Fruit fly (Drosophila melanogaster) whole organism, embryonic: ENCODE results near the gene SerRS.
A peak's percentile ranks its signal among the peaks of the same experiment; 100 is the strongest.

Experiments
- Abd-B ChIP-seq: fragments of 200-800 bp; sonication (Bioruptor generic); optimal IDR thresholded peaks from 2 replicates; lab custom pipeline; 2018; ENCODE audit warnings: missing biosample characterization, mild to moderate bottlenecking, missing genetic modification characterization, moderate library complexity
- Atf6 ChIP-seq: fragments of 200-800 bp; sonication (Bioruptor generic); IDR thresholded peaks from 2 replicates; pipeline ENCODE4 v1.3.6; 2022; ENCODE audit warnings: missing biosample characterization, missing genetic modification characterization
- Bdp1 ChIP-seq: fragments of 200-800 bp; sonication (Bioruptor generic); optimal IDR thresholded peaks from 3 replicates; lab custom pipeline; 2016; ENCODE audit warnings: missing biosample characterization, missing genetic modification characterization
- CG10565 ChIP-seq: fragments of 200-800 bp; sonication (Bioruptor generic); optimal IDR thresholded peaks from 3 replicates; lab custom pipeline; 2016; ENCODE audit warnings: missing biosample characterization, mild to moderate bottlenecking, missing genetic modification characterization
- CG11504 ChIP-seq: fragments of 200-800 bp; sonication (Bioruptor generic); optimal IDR thresholded peaks from 3 replicates; lab custom pipeline; 2019; ENCODE audit warnings: missing biosample characterization, mild to moderate bottlenecking, missing genetic modification characterization, moderate library complexity
- CG12236 ChIP-seq: fragments of 200-800 bp; sonication (Bioruptor generic); optimal IDR thresholded peaks from 2 replicates; lab custom pipeline; 2016; ENCODE audit warnings: missing biosample characterization, missing genetic modification characterization
- CG13775 ChIP-seq: fragments of 200-800 bp; sonication (Bioruptor generic); optimal IDR thresholded peaks from 3 replicates; lab custom pipeline; 2017; ENCODE audit warnings: missing biosample characterization, mild to moderate bottlenecking, missing genetic modification characterization
- CG14860 ChIP-seq: fragments of 200-800 bp; sonication (Bioruptor generic); IDR thresholded peaks from 3 replicates; pipeline ENCODE4 v1.3.6; 2022; ENCODE audit warnings: missing biosample characterization, missing genetic modification characterization; ENCODE audit not compliant: partially characterized antibody
- CG14965 ChIP-seq: fragments of 200-800 bp; sonication (Bioruptor generic); optimal IDR thresholded peaks from 2 replicates; lab custom pipeline; 2016; ENCODE audit warnings: missing biosample characterization, missing genetic modification characterization, borderline replicate concordance
- CG15601 ChIP-seq: fragments of 200-800 bp; sonication (Bioruptor generic); optimal IDR thresholded peaks from 3 replicates; lab custom pipeline; 2019; ENCODE audit warnings: missing biosample characterization, mild to moderate bottlenecking, missing genetic modification characterization, moderate library complexity
- CG16779 ChIP-seq: fragments of 200-800 bp; sonication (Bioruptor generic); IDR thresholded peaks from 2 replicates; pipeline ENCODE4 v1.3.6; 2022; ENCODE audit warnings: missing biosample characterization, missing genetic modification characterization
- CG18262 ChIP-seq: fragments of 200-800 bp; optimal IDR thresholded peaks from 3 replicates; lab custom pipeline; 2019; ENCODE audit warnings: missing biosample characterization, mild to moderate bottlenecking, missing genetic modification characterization, moderate library complexity
- CG3163 ChIP-seq: fragments of 200-800 bp; sonication (Bioruptor generic); optimal IDR thresholded peaks from 3 replicates; lab custom pipeline; 2016; ENCODE audit warnings: missing biosample characterization, missing genetic modification characterization
- CG34224 ChIP-seq: fragments of 200-800 bp; sonication (Bioruptor generic); IDR thresholded peaks from 3 replicates; pipeline ENCODE4 v1.3.6; 2022; ENCODE audit warnings: missing biosample characterization, missing genetic modification characterization; ENCODE audit not compliant: partially characterized antibody
- CG3847 ChIP-seq: fragments of 200-800 bp; sonication (Bioruptor generic); IDR thresholded peaks from 2 replicates; pipeline ENCODE4 v1.3.6; 2022; ENCODE audit warnings: missing biosample characterization, missing genetic modification characterization
- CG4328 ChIP-seq: fragments of 200-800 bp; sonication (Bioruptor generic); optimal IDR thresholded peaks from 3 replicates; lab custom pipeline; 2017; ENCODE audit warnings: missing biosample characterization, missing genetic modification reagents, missing genetic modification characterization
- CG4854 ChIP-seq: fragments of 200-800 bp; sonication (Bioruptor generic); optimal IDR thresholded peaks from 2 replicates; lab custom pipeline; 2016; ENCODE audit warnings: missing biosample characterization, missing genetic modification characterization, inconsistent platforms
- CG7556 ChIP-seq: fragments of 200-800 bp; sonication (Bioruptor generic); optimal IDR thresholded peaks from 2 replicates; lab custom pipeline; 2017; ENCODE audit warnings: missing biosample characterization, mild to moderate bottlenecking, missing genetic modification characterization
- CG7745 ChIP-seq: fragments of 200-800 bp; sonication (Bioruptor generic); optimal IDR thresholded peaks from 2 replicates; lab custom pipeline; 2018; ENCODE audit warnings: missing biosample characterization, mild to moderate bottlenecking, missing genetic modification characterization, moderate library complexity
- CG7963 ChIP-seq: fragments of 200-800 bp; sonication (Bioruptor generic); IDR thresholded peaks from 3 replicates; pipeline ENCODE4 v1.3.6; 2022; ENCODE audit warnings: missing biosample characterization, missing genetic modification characterization; ENCODE audit not compliant: partially characterized antibody
- CG9876 ChIP-seq: fragments of 200-800 bp; sonication (Bioruptor generic); optimal IDR thresholded peaks from 2 replicates; lab custom pipeline; 2016; ENCODE audit warnings: missing biosample characterization, missing genetic modification characterization
- Camta ChIP-seq: fragments of 200-800 bp; sonication (Bioruptor generic); optimal IDR thresholded peaks from 2 replicates; lab custom pipeline; 2016; ENCODE audit warnings: missing biosample characterization, missing genetic modification characterization
- Eip74EF ChIP-seq, 2 experiments: fragments of 200-800 bp in 1 of 2; fragments of >200 bp in 1 of 2; sonication (Bioruptor generic) in 1 of 2; optimal IDR thresholded peaks; 2 replicates each; lab custom pipeline; 2017 to 2019; ENCODE audit warnings: missing biosample characterization in 2 of 2, missing genetic modification characterization in 2 of 2, mild to moderate bottlenecking in 1 of 2, moderate library complexity in 1 of 2
- HmgD ChIP-seq: fragments of 200-800 bp; sonication (Bioruptor generic); optimal IDR thresholded peaks from 3 replicates; lab custom pipeline; 2016; ENCODE audit warnings: missing biosample characterization, missing genetic modification characterization
- Hr39 ChIP-seq: fragments of >200 bp; optimal IDR thresholded peaks from 2 replicates; lab custom pipeline; 2017
- MTF-1 ChIP-seq: fragments of 200-800 bp; sonication (Bioruptor generic); optimal IDR thresholded peaks from 2 replicates; lab custom pipeline; 2018; ENCODE audit warnings: missing biosample characterization, mild to moderate bottlenecking, missing genetic modification characterization, borderline replicate concordance
- Mes4 ChIP-seq: fragments of 200-800 bp; sonication (Bioruptor generic); optimal IDR thresholded peaks from 2 replicates; lab custom pipeline; 2016; ENCODE audit warnings: missing biosample characterization, missing genetic modification characterization
- Myb ChIP-seq: fragments of 200-800 bp; sonication (Bioruptor generic); optimal IDR thresholded peaks from 2 replicates; lab custom pipeline; 2016; ENCODE audit warnings: missing biosample characterization, missing genetic modification characterization
- Neu2 ChIP-seq: fragments of 200-800 bp; sonication (Bioruptor generic); optimal IDR thresholded peaks from 3 replicates; lab custom pipeline; 2016; ENCODE audit warnings: missing biosample characterization, missing genetic modification characterization, borderline replicate concordance
- Optix ChIP-seq: fragments of 200-800 bp; sonication (Bioruptor generic); IDR thresholded peaks from 3 replicates; pipeline ENCODE4 v1.3.6; 2022; ENCODE audit warnings: missing biosample characterization, missing genetic modification characterization
- Sox100B ChIP-seq: fragments of 200-800 bp; sonication (Bioruptor generic); optimal IDR thresholded peaks from 3 replicates; lab custom pipeline; 2018; ENCODE audit warnings: missing biosample characterization, mild to moderate bottlenecking, missing genetic modification characterization
- aop ChIP-seq: fragments of 200-800 bp; sonication (Bioruptor generic); IDR thresholded peaks from 2 replicates; pipeline ENCODE4 v1.3.6; 2022; ENCODE audit warnings: missing biosample characterization, missing genetic modification characterization
- cato ChIP-seq: fragments of 200-800 bp; sonication (Bioruptor generic); optimal IDR thresholded peaks from 2 replicates; lab custom pipeline; 2016; ENCODE audit warnings: missing biosample characterization, missing genetic modification characterization, borderline replicate concordance
- chif ChIP-seq, 2 experiments: fragments of 200-800 bp; sonication (Bioruptor generic); optimal IDR thresholded peaks; 3 replicates each; lab custom pipeline; 2016; ENCODE audit warnings: missing biosample characterization in 2 of 2, missing genetic modification characterization in 2 of 2
- chm ChIP-seq: fragments of 200-800 bp; sonication (Bioruptor generic); IDR thresholded peaks from 2 replicates; pipeline ENCODE4 v1.3.6; 2022; ENCODE audit warnings: missing biosample characterization, missing genetic modification characterization
- cwo ChIP-seq: fragments of 200-800 bp; sonication (Bioruptor generic); optimal IDR thresholded peaks from 3 replicates; lab custom pipeline; 2017; ENCODE audit warnings: missing biosample characterization, missing genetic modification characterization, mild to moderate bottlenecking, moderate library complexity, missing genetic modification reagents
- eyg ChIP-seq: fragments of 200-800 bp; sonication (Bioruptor generic); optimal IDR thresholded peaks from 3 replicates; lab custom pipeline; 2016; ENCODE audit warnings: missing biosample characterization, missing genetic modification characterization
- insv ChIP-seq, 2 experiments: fragments of 200-800 bp; sonication (Bioruptor generic); optimal IDR thresholded peaks; 3 replicates each; lab custom pipeline; 2016 to 2018; ENCODE audit warnings: missing biosample characterization in 2 of 2, missing genetic modification characterization in 2 of 2
- inv ChIP-seq: fragments of 200-800 bp; sonication (Bioruptor generic); IDR thresholded peaks from 2 replicates; pipeline ENCODE4 v1.3.6; 2022; ENCODE audit warnings: missing biosample characterization, missing genetic modification characterization; ENCODE audit not compliant: partially characterized antibody
- ken ChIP-seq: fragments of 200-800 bp; sonication (Bioruptor generic); IDR thresholded peaks from 3 replicates; pipeline ENCODE4 v1.3.6; 2022; ENCODE audit warnings: missing biosample characterization, missing genetic modification characterization
- nau ChIP-seq: fragments of 200-800 bp; sonication (Bioruptor generic); optimal IDR thresholded peaks from 3 replicates; lab custom pipeline; 2017; ENCODE audit warnings: missing biosample characterization, mild to moderate bottlenecking, missing genetic modification characterization, missing genetic modification reagents
- odd ChIP-seq: fragments of 200-800 bp; sonication (Bioruptor generic); optimal IDR thresholded peaks from 2 replicates; lab custom pipeline; 2017; ENCODE audit warnings: missing biosample characterization, mild to moderate bottlenecking, missing genetic modification characterization
- pfk ChIP-seq: fragments of 200-800 bp; sonication (Bioruptor generic); optimal IDR thresholded peaks from 2 replicates; lab custom pipeline; 2018; ENCODE audit warnings: missing biosample characterization, mild to moderate bottlenecking, missing genetic modification characterization, moderate library complexity
- pho ChIP-seq: fragments of 200-800 bp; sonication (Bioruptor generic); optimal IDR thresholded peaks from 2 replicates; lab custom pipeline; 2016; ENCODE audit warnings: missing biosample characterization, missing genetic modification characterization
- sd ChIP-seq: fragments of 200-800 bp; sonication (Bioruptor generic); optimal IDR thresholded peaks from 3 replicates; lab custom pipeline; 2018; ENCODE audit warnings: missing biosample characterization, mild to moderate bottlenecking, missing genetic modification characterization, moderate library complexity
- slbo ChIP-seq: fragments of 200-800 bp; sonication (Bioruptor generic); IDR thresholded peaks from 2 replicates; pipeline ENCODE4 v1.3.6; 2022; ENCODE audit warnings: missing biosample characterization, missing genetic modification characterization
- stc ChIP-seq: fragments of 200-800 bp; sonication (Bioruptor generic); IDR thresholded peaks from 2 replicates; pipeline ENCODE4 v1.3.6; 2022; ENCODE audit warnings: missing biosample characterization, missing genetic modification characterization
- tio ChIP-seq: fragments of 200-800 bp; sonication (Bioruptor generic); optimal IDR thresholded peaks from 2 replicates; lab custom pipeline; 2017; ENCODE audit warnings: missing biosample characterization, missing genetic modification characterization, inconsistent platforms
- tup ChIP-seq: fragments of 200-800 bp; sonication (Bioruptor generic); optimal IDR thresholded peaks from 2 replicates; lab custom pipeline; 2016; ENCODE audit warnings: missing biosample characterization, mild to moderate bottlenecking, missing genetic modification characterization, moderate library complexity

The SerRS gene

dm6 chr2L:3037153-3037579 lies at the start of gene SerRS, which contains the start of gene CG17260 (continued):
- TF ChIP-seq sd (peak; percentile 93), Myb (GFP tag; lab: Kevin White, UChicago) (peak; percentile 82), CG3847 (GFP tag; lab: Robert Waterston, UW) (peak; percentile 95), nau (GFP tag; lab: Kevin White, UChicago) (no peak), CG14965 (GFP tag; lab: Kevin White, UChicago) (no peak), cato (GFP tag; lab: Kevin White, UChicago) (peak; percentile 86), chm (GFP tag; lab: Robert Waterston, UW) (peak; percentile 36; the same call in 1 of the 2 replicates), pho (peak; percentile 96), CG15601 (tag; lab: Kevin White, UChicago) (peak; percentile 87), tio (no peak), Optix (GFP tag; lab: Robert Waterston, UW) (peak; percentile 70; the same call in 2 of the 3 replicates), Bdp1 (peak; percentile 89), ken (GFP tag; lab: Robert Waterston, UW) (peak; percentile 94), Atf6 (peak; percentile 91), CG10565 (GFP tag; lab: Kevin White, UChicago) (peak; percentile 57), CG7745 (tag; lab: Kevin White, UChicago) (no peak), odd (GFP tag; lab: Kevin White, UChicago) (no peak), Neu2 (peak; percentile 25), HmgD (GFP tag; lab: Kevin White, UChicago) (peak; percentile 71), Sox100B (GFP tag; lab: Kevin White, UChicago) (no peak), CG9876 (GFP tag; lab: Kevin White, UChicago) (peak; percentile 80), Mes4 (peak; percentile 75), CG14860 (GFP tag; lab: Robert Waterston, UW) (no peak), CG18262 (tag; lab: Kevin White, UChicago) (peak; percentile 91), CG7963 (GFP tag; lab: Robert Waterston, UW) (no peak), inv (GFP tag; lab: Robert Waterston, UW) (peak; percentile 34; the same call in 1 of the 2 replicates), CG34224 (GFP tag; lab: Robert Waterston, UW) (0 out of 3 replicates have a peak, but pooled peaks have one; percentile 36), aop (0 out of 2 replicates have a peak, but pooled peaks have one; percentile 23), chif (GFP tag; optimal IDR thresholded peaks at IDR 0.05; lab: Kevin White, UChicago) (peak; percentile 89 to 94), eyg (peak; percentile 76), CG13775 (GFP tag; lab: Kevin White, UChicago) (peak; percentile 93), CG3163 (GFP tag; lab: Kevin White, UChicago) (peak; percentile 73), tup (GFP tag; lab: Kevin White, UChicago) (peak; percentile 91), CG16779 (peak; percentile 56; the same call in 1 of the 2 replicates), CG11504 (tag; lab: Kevin White, UChicago) (no peak), slbo (GFP tag; lab: Robert Waterston, UW) (peak; percentile 97), pfk (GFP tag; lab: Kevin White, UChicago) (peak; percentile 29), CG7556 (GFP tag; lab: Kevin White, UChicago) (peak; percentile 91), MTF-1 (GFP tag; lab: Kevin White, UChicago) (peak; percentile 34), insv (GFP tag; optimal IDR thresholded peaks at IDR 0.05; lab: Kevin White, UChicago) (peak in 1 of 2 experiments; percentile 78), CG4328 (GFP tag; lab: Kevin White, UChicago) (peak; percentile 81), cwo (GFP tag; lab: Kevin White, UChicago) (peak; percentile 83), Hr39 (no peak), Eip74EF (GFP tag; optimal IDR thresholded peaks at IDR 0.05; lab: Kevin White, UChicago) (no peak), CG4854 (GFP tag; lab: Kevin White, UChicago) (peak; percentile 87), stc (GFP tag; lab: Robert Waterston, UW) (peak; percentile 86), Abd-B (GFP tag; lab: Kevin White, UChicago) (peak; percentile 92), CG12236 (GFP tag; lab: Kevin White, UChicago) (peak; percentile 71), Camta (GFP tag; lab: Kevin White, UChicago) (peak; percentile 77)
